Worm (Caenorhabditis elegans) whole organism, L4 larva: ENCODE data around the gene Y82E9BR.22.
A peak's percentile ranks its signal among the peaks of the same experiment; 100 is the strongest.

Source experiments
- F37D6.2 ChIP-seq: sonication (generic microtip); optimal IDR thresholded peaks from 2 replicates; lab custom pipeline; 2016; ENCODE audit warnings: mild to moderate bottlenecking, missing genetic modification characterization, missing compliant biosample characterization
- F49E8.2 ChIP-seq: sonication (generic microtip); optimal IDR thresholded peaks from 2 replicates; lab custom pipeline; 2016; ENCODE audit warnings: missing compliant biosample characterization, mild to moderate bottlenecking, missing genetic modification characterization, borderline replicate concordance
- aly-2 ChIP-seq: sonication (generic microtip); optimal IDR thresholded peaks from 2 replicates; lab custom pipeline; 2018; ENCODE audit warnings: missing biosample characterization, missing genetic modification characterization
- ceh-28 ChIP-seq: fragments of 150-350 bp; optimal IDR thresholded peaks from 2 replicates; lab custom pipeline; 2014; ENCODE audit warnings: missing biosample characterization, missing genetic modification reagents, missing genetic modification characterization
- ceh-32 ChIP-seq: sonication (generic microtip); optimal IDR thresholded peaks from 2 replicates; lab custom pipeline; 2016; ENCODE audit warnings: mild to moderate bottlenecking, missing genetic modification characterization, missing compliant biosample characterization; ENCODE audit not compliant: poor library complexity
- ceh-82 ChIP-seq: sonication (generic microtip); optimal IDR thresholded peaks from 2 replicates; lab custom pipeline; 2017; ENCODE audit warnings: missing biosample characterization, missing genetic modification characterization
- daf-12 ChIP-seq: fragments of 150-350 bp; optimal IDR thresholded peaks from 2 replicates; lab custom pipeline; 2014; ENCODE audit warnings: missing biosample characterization, missing genetic modification reagents, missing genetic modification characterization
- daf-16 ChIP-seq, 3 experiments: sonication (generic microtip); optimal IDR thresholded peaks; 2 replicates each; lab custom pipeline; 2016 to 2017; ENCODE audit warnings: missing genetic modification characterization in 3 of 3, missing genetic modification reagents in 3 of 3, mild to moderate bottlenecking in 2 of 3, missing compliant biosample characterization in 2 of 3, missing biosample characterization in 1 of 3, moderate library complexity in 1 of 3
- daf-19 ChIP-seq: fragments of 200-800 bp; sonication (Bioruptor generic); conservative IDR thresholded peaks from 2 replicates; pipeline ENCODE4 v1.3.6; 2022; ENCODE audit warnings: missing genetic modification characterization, missing compliant biosample characterization
- daf-8 ChIP-seq: fragments of 200-800 bp; sonication (Bioruptor generic); IDR thresholded peaks from 2 replicates; pipeline ENCODE4 v1.3.6; 2022; ENCODE audit warnings: missing genetic modification characterization, missing compliant biosample characterization
- dmd-6 ChIP-seq: fragments of 200-800 bp; sonication (Bioruptor generic); IDR thresholded peaks from 2 replicates; pipeline ENCODE4 v1.3.6; 2022; ENCODE audit warnings: missing genetic modification reagents, missing genetic modification characterization, missing compliant biosample characterization
- dve-1 ChIP-seq: sonication (generic microtip); optimal IDR thresholded peaks from 2 replicates; lab custom pipeline; 2017; ENCODE audit warnings: antibody characterized with exemption, mild to moderate bottlenecking, missing genetic modification characterization, missing compliant biosample characterization; ENCODE audit not compliant: insufficient read depth
- fos-1 ChIP-seq: fragments of 150-350 bp; optimal IDR thresholded peaks from 2 replicates; lab custom pipeline; 2014; ENCODE audit warnings: missing biosample characterization, missing genetic modification characterization
- hif-1 ChIP-seq, 2 experiments: sonication (generic microtip); optimal IDR thresholded peaks; 2 replicates each; lab custom pipeline; 2016 to 2017; ENCODE audit warnings: missing compliant biosample characterization in 2 of 2, missing genetic modification characterization in 2 of 2, missing genetic modification reagents in 2 of 2, missing genotype in 2 of 2, mild to moderate bottlenecking in 1 of 2
- hlh-11 ChIP-seq: fragments of 200-800 bp; sonication (Bioruptor generic); optimal IDR thresholded peaks from 2 replicates; lab custom pipeline; 2018; ENCODE audit warnings: mild to moderate bottlenecking, missing genetic modification characterization, missing compliant biosample characterization
- hlh-30 ChIP-seq: sonication (generic microtip); optimal IDR thresholded peaks from 2 replicates; lab custom pipeline; 2017; ENCODE audit warnings: antibody characterized with exemption, mild to moderate bottlenecking, missing genetic modification characterization, missing compliant biosample characterization; ENCODE audit not compliant: insufficient read depth
- hmg-1.1 ChIP-seq: fragments of 200-800 bp; sonication (Bioruptor generic); IDR thresholded peaks from 2 replicates; pipeline ENCODE4 v1.3.6; 2022; ENCODE audit warnings: missing genetic modification reagents, missing genetic modification characterization, missing compliant biosample characterization
- jun-1 ChIP-seq: fragments of 150-350 bp; optimal IDR thresholded peaks from 2 replicates; lab custom pipeline; 2014; ENCODE audit warnings: missing biosample characterization, missing genetic modification reagents, missing genetic modification characterization
- lim-7 ChIP-seq: fragments of 200-800 bp; sonication (Bioruptor generic); IDR thresholded peaks from 2 replicates; pipeline ENCODE4 v1.3.6; 2022; ENCODE audit warnings: missing genetic modification characterization, missing compliant biosample characterization
- lin-13 ChIP-seq: fragments of 150-350 bp; optimal IDR thresholded peaks from 2 replicates; lab custom pipeline; 2014; ENCODE audit warnings: missing biosample characterization, missing genetic modification reagents, missing genetic modification characterization
- lin-38 ChIP-seq: fragments of 200-800 bp; sonication (Bioruptor generic); IDR thresholded peaks from 2 replicates; pipeline ENCODE4 v1.3.6; 2022; ENCODE audit warnings: missing genetic modification reagents, missing genetic modification characterization, missing compliant biosample characterization
- mdl-1 ChIP-seq, 2 experiments: fragments of 150-350 bp in 1 of 2; sonication (generic microtip) in 1 of 2; optimal IDR thresholded peaks; 2 replicates each; lab custom pipeline; 2014 to 2017; ENCODE audit warnings: missing biosample characterization in 2 of 2, missing genetic modification characterization in 2 of 2
- mep-1 ChIP-seq: fragments of 150-350 bp; sonication (generic microtip); optimal IDR thresholded peaks from 3 replicates; lab custom pipeline; 2014; ENCODE audit warnings: missing biosample characterization, missing genetic modification characterization
- mes-2 ChIP-seq: sonication (generic microtip); optimal IDR thresholded peaks from 2 replicates; lab custom pipeline; 2016; ENCODE audit warnings: missing genotype, mild to moderate bottlenecking, missing genetic modification characterization, missing compliant biosample characterization; ENCODE audit not compliant: poor library complexity, severe bottlenecking
- mxl-2 ChIP-seq: fragments of 200-800 bp; sonication (Bioruptor generic); conservative IDR thresholded peaks from 2 replicates; pipeline ENCODE4 v1.3.6; 2022; ENCODE audit warnings: missing genetic modification reagents, missing genetic modification characterization, missing compliant biosample characterization
- mxl-3 ChIP-seq: fragments of 200-800 bp; sonication (Bioruptor generic); optimal IDR thresholded peaks from 2 replicates; lab custom pipeline; 2018; ENCODE audit warnings: mild to moderate bottlenecking, missing genetic modification characterization, missing compliant biosample characterization
- nhr-237 ChIP-seq: sonication (generic microtip); optimal IDR thresholded peaks from 2 replicates; lab custom pipeline; 2017; ENCODE audit warnings: missing biosample characterization, missing genetic modification characterization
- nhr-28 ChIP-seq: fragments of 150-350 bp; optimal IDR thresholded peaks from 2 replicates; lab custom pipeline; 2014; ENCODE audit warnings: missing biosample characterization, missing genetic modification characterization
- nhr-48 ChIP-seq: sonication (generic microtip); optimal IDR thresholded peaks from 2 replicates; lab custom pipeline; 2016; ENCODE audit warnings: mild to moderate bottlenecking, missing genetic modification characterization, missing compliant biosample characterization
- nhr-77 ChIP-seq: fragments of 150-350 bp; optimal IDR thresholded peaks from 2 replicates; lab custom pipeline; 2014; ENCODE audit warnings: missing biosample characterization, missing genetic modification characterization
- php-3 ChIP-seq: fragments of 200-800 bp; sonication (Bioruptor generic); IDR thresholded peaks from 2 replicates; pipeline ENCODE4 v1.3.6; 2022; ENCODE audit warnings: missing genetic modification reagents, missing genetic modification characterization, missing compliant biosample characterization
- pqm-1 ChIP-seq: sonication (generic microtip); optimal IDR thresholded peaks from 2 replicates; lab custom pipeline; 2017; ENCODE audit warnings: missing biosample characterization, missing genetic modification characterization
- spr-1 ChIP-seq: sonication (generic microtip); optimal IDR thresholded peaks from 2 replicates; lab custom pipeline; 2016; ENCODE audit warnings: mild to moderate bottlenecking, missing genetic modification characterization, missing compliant biosample characterization
- spr-3 ChIP-seq: fragments of 200-800 bp; sonication (Bioruptor generic); optimal IDR thresholded peaks from 2 replicates; lab custom pipeline; 2018; ENCODE audit warnings: mild to moderate bottlenecking, missing genetic modification characterization, missing compliant biosample characterization
- unc-39 ChIP-seq: sonication (generic microtip); optimal IDR thresholded peaks from 2 replicates; lab custom pipeline; 2017; ENCODE audit warnings: missing biosample characterization, missing genetic modification characterization
- vab-7 ChIP-seq: fragments of 200-800 bp; sonication (Bioruptor generic); IDR thresholded peaks from 2 replicates; pipeline ENCODE4 v1.3.6; 2022; ENCODE audit warnings: missing genetic modification reagents, missing genetic modification characterization, missing compliant biosample characterization
- zfp-2 ChIP-seq: sonication (generic microtip); optimal IDR thresholded peaks from 2 replicates; lab custom pipeline; 2016; ENCODE audit warnings: mild to moderate bottlenecking, missing genetic modification characterization, missing compliant biosample characterization
- zip-11 ChIP-seq: fragments of 200-800 bp; sonication (Bioruptor generic); IDR thresholded peaks from 2 replicates; pipeline ENCODE4 v1.3.6; 2022; ENCODE audit warnings: missing genetic modification characterization, missing compliant biosample characterization
- zip-2 ChIP-seq: fragments of 150-350 bp; optimal IDR thresholded peaks from 2 replicates; lab custom pipeline; 2014; ENCODE audit warnings: missing biosample characterization, missing genetic modification characterization

Y82E9BR.22 gene

ce11 chrIII:1413125-1413837 lies 4.2 kb upstream of the Y82E9BR.22 start:
- TF ChIP-seq F49E8.2 (tag; lab: Kevin White, UChicago) (peak; percentile 6), ceh-28 (tag; lab: Kevin White, UChicago) (no peak), hmg-1.1 (no peak), hif-1 (tag; optimal IDR thresholded peaks at IDR 0.05; lab: Kevin White, UChicago) (no peak), lin-38 (GFP tag; lab: Robert Waterston, UW) (peak; percentile 83)

- TF ChIP-seq daf-8 (no peak), zfp-2 (tag; lab: Kevin White, UChicago) (no peak), nhr-237 (tag; lab: Kevin White, UChicago) (no peak), F37D6.2 (tag; lab: Kevin White, UChicago) (no peak), daf-19 (GFP tag; lab: Robert Waterston, UW) (no peak), daf-12 (tag; lab: Kevin White, UChicago) (no peak), nhr-48 (tag; lab: Kevin White, UChicago) (no peak), mes-2 (tag; lab: Kevin White, UChicago) (no peak), php-3 (GFP tag; lab: Robert Waterston, UW) (no peak), spr-1 (tag; lab: Kevin White, UChicago) (no peak), dmd-6 (GFP tag; lab: Robert Waterston, UW) (no peak), ceh-32 (tag; lab: Kevin White, UChicago) (no peak), zip-2 (tag; lab: Kevin White, UChicago) (no peak), unc-39 (no peak), mxl-2 (GFP tag; lab: Robert Waterston, UW) (no peak), lim-7 (GFP tag; lab: Robert Waterston, UW) (no peak), zip-11 (GFP tag; lab: Robert Waterston, UW) (no peak), jun-1 (tag; lab: Kevin White, UChicago) (no peak), mxl-3 (no peak), aly-2 (tag; lab: Kevin White, UChicago) (no peak)
- TF ChIP-seq, all 104 proteins: peak for 0
Observed at ce11 chrIII:1403108-1403507, 5.9 kb downstream of the Y82E9BR.22 start, which contains the start of gene pals-18. TSS of gene pals-18 (plus strand) at chrIII:1403408.

- TF ChIP-seq mdl-1 (tag; optimal IDR thresholded peaks at IDR 0.05; lab: Kevin White, UChicago) (peak in 1 of 2 experiments; percentile 34), php-3 (GFP tag; lab: Robert Waterston, UW) (0 out of 2 replicates have a peak, but pooled peaks have one; percentile 26), spr-3 (GFP tag; lab: Kevin White, UChicago) (no peak), lin-13 (GFP tag; lab: Kevin White, UChicago) (no peak), daf-16 (GFP tag; optimal IDR thresholded peaks at IDR 0.05; lab: Kevin White, UChicago) (no peak), daf-16 (tag; optimal IDR thresholded peaks at IDR 0.05; lab: Kevin White, UChicago) (peak; percentile 54), mep-1 (tag; lab: Kevin White, UChicago) (peak; percentile 15), hlh-30 (tag; lab: Kevin White, UChicago) (peak; percentile 14), hlh-11 (peak; percentile 17), dmd-6 (GFP tag; lab: Robert Waterston, UW) (peak; percentile 47; the same call in 1 of the 2 replicates), dve-1 (peak; percentile 30), vab-7 (no peak), pqm-1 (tag; lab: Kevin White, UChicago) (peak; percentile 97), ceh-82 (no peak), fos-1 (tag; lab: Kevin White, UChicago) (no peak), nhr-77 (tag; lab: Kevin White, UChicago) (peak; percentile 58), nhr-28 (tag; lab: Kevin White, UChicago) (peak; percentile 85)
Observed at ce11 chrIII:1401497-1401990, 7.5 kb downstream of the Y82E9BR.22 start, which contains the start of gene pals-19. TSS of gene pals-19 (plus strand) at chrIII:1401940.
